Fruit fly (Drosophila melanogaster): Measurements from ENCODE around the gene CG9072.

DNA sequence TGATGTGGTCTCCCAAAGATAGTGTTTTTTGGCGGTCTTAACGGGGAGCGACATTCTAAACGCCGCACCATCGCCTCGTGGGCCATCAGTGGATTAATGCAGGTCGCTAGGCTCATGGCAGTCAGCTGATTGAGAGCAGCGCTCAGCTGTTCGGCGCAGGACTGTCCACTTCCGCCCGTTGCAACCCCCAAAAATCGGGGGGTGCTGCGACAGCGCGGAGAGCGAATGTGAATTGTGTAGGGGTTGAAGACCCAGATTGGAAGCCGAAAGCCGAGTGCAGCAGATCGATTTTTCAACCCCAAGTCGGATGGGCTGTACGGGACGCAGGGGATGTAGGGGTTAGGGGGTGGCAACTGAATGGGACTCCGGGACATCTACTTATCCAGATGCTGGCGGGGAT is 33.2 kb downstream of the CG9072 start:
- TF ChIP-seq insv (optimal IDR thresholded peaks at IDR 0.05), result no peak
- TF ChIP-seq Myc (optimal IDR thresholded peaks at IDR 0.05), result no peak
- no peak for TF ChIP-seq psq (optimal IDR thresholded peaks at IDR 0.05)
- no peak for TF ChIP-seq ttk (optimal IDR thresholded peaks at IDR 0.05)
- no peak for TF ChIP-seq h (optimal IDR thresholded peaks at IDR 0.05)
- no peak for TF ChIP-seq Sin3A (optimal IDR thresholded peaks at IDR 0.05)
